Worm (Caenorhabditis elegans): ENCODE data around the gene nxf-1.
A peak's percentile ranks its signal among the peaks of the same experiment; 100 is the strongest.

nxf-1 gene

DNA sequence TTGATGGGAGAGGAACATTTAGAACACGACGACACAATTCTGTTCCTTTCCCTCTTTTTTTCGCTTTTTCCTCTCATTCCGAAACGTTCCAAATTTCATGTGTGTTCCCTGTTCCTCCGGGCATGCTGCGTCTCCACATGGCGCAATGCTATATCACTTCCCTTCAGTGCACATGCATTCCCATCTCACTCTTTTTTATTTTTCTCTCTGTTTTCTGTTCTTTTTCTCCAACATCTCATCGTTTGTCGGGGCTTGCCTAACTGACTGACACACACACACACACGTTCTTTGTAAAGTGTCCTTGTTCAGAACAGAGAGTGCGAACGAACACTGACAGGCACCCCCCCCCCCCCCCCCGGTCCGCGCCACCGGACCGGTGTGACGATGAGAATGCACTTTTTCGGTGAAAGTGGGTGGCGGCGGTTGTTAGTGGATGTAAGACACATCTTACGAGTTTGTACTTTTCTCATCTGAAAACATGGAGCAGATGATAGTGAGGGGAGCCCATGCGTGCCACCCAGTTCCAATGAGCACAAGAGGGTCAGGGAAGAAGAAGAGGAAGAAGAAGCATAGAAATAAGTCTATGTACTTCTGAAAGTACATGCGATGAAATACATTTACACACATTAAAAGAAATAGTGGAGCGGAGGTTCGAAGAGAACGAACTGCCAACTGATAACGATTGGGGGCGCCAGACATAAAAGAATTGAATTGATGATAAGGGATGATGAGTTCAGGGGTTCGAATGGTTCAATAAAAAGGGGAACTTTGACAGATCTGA lies 46.4 kb downstream of the nxf-1 start (continued):
- TF ChIP-seq set-16 (GFP tag; IDR thresholded peaks at IDR 0.05), result peak; percentile 91
- TF ChIP-seq ceh-20 (GFP tag; IDR thresholded peaks at IDR 0.05), result peak; percentile 55

DNA sequence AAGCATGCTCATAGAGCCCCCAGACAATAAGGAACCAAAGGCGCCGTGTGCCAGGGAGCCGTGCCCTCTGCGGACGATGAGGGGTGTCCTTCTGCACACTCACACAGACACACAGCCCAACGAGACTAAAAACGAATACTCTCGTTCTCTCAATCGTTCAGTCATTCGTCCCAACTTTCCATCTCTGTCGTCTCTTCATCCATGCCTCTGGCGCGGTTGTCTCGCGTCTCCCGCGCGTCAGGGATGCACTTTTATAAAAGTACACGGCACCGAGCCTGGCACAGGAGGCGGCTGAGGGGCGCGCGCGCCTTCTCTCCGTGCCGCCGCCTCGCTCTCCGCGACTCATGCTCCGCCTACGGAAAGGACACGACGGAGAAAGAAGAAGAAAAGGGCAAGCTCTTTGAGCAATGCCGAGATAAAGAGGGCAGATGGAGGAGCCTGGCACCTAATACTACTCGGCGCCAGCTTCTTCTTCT lies 48.3 kb downstream of the nxf-1 start:
- peak; percentile 81 for TF ChIP-seq mep-1 (tag; optimal IDR thresholded peaks at IDR 0.05)
- TF ChIP-seq mdl-1 (tag; optimal IDR thresholded peaks at IDR 0.05), result peak; percentile 87 to 92
- peak; percentile 45 for TF ChIP-seq lir-3 (tag; optimal IDR thresholded peaks at IDR 0.05)
- TF ChIP-seq dmd-6 (GFP tag; IDR thresholded peaks at IDR 0.05), result peak; percentile 55
- TF ChIP-seq nhr-10 (tag; optimal IDR thresholded peaks at IDR 0.05), result peak; percentile 81
- no peak for TF ChIP-seq jun-1 (tag; optimal IDR thresholded peaks at IDR 0.05)
- peak; percentile 90 for TF ChIP-seq ctbp-1 (GFP tag; IDR thresholded peaks at IDR 0.05)
- TF ChIP-seq attf-4 (tag; optimal IDR thresholded peaks at IDR 0.05), result peak; percentile 45
- TF ChIP-seq nhr-48 (tag; optimal IDR thresholded peaks at IDR 0.05), result peak; percentile 87
- TF ChIP-seq ceh-32 (tag; optimal IDR thresholded peaks at IDR 0.05; ENCODE audit: poor library complexity), result peak; percentile 65
- no peak for TF ChIP-seq madf-5 (GFP tag; IDR thresholded peaks at IDR 0.05)
- peak; percentile 74; the same call in 1 of the 2 replicates for TF ChIP-seq pha-4 (GFP tag; IDR thresholded peaks at IDR 0.05)
- no peak for TF ChIP-seq pha-4 (tag; optimal IDR thresholded peaks at IDR 0.05)
- TF ChIP-seq T26A8.4 (GFP tag; IDR thresholded peaks at IDR 0.05), result 0 out of 2 replicates have a peak, but pooled peaks have one; percentile 66
- no peak for TF ChIP-seq cey-2 (tag; optimal IDR thresholded peaks at IDR 0.05; ENCODE audit: borderline replicate concordance, insufficient read depth)
- peak; percentile 63 for TF ChIP-seq nhr-102 (tag; optimal IDR thresholded peaks at IDR 0.05)
- TF ChIP-seq fkh-10 (GFP tag; optimal IDR thresholded peaks at IDR 0.05), result peak; percentile 52
- TF ChIP-seq lin-1 (GFP tag; IDR thresholded peaks at IDR 0.05), result no peak
- TF ChIP-seq lsy-2 (tag; optimal IDR thresholded peaks at IDR 0.05), result peak; percentile 65 to 79
- TF ChIP-seq dmd-8 (GFP tag; IDR thresholded peaks at IDR 0.05), result no peak
- TF ChIP-seq daf-16 (GFP tag; optimal IDR thresholded peaks at IDR 0.05), result peak; percentile 44 to 58
- TF ChIP-seq daf-16 (tag; optimal IDR thresholded peaks at IDR 0.05), result peak; percentile 69
- TF ChIP-seq fos-1 (tag; optimal IDR thresholded peaks at IDR 0.05), result no peak
- TF ChIP-seq D1046.2 (GFP tag; IDR thresholded peaks at IDR 0.05), result no peak
- TF ChIP-seq spr-1 (tag; optimal IDR thresholded peaks at IDR 0.05), result peak; percentile 70
- peak; percentile 6 for TF ChIP-seq zip-2 (tag; optimal IDR thresholded peaks at IDR 0.05)
- TF ChIP-seq dmd-9 (GFP tag; IDR thresholded peaks at IDR 0.05), result no peak
- peak; percentile 44 for TF ChIP-seq dpl-1 (GFP tag; optimal IDR thresholded peaks at IDR 0.05)
- no peak for TF ChIP-seq zag-1 (tag; optimal IDR thresholded peaks at IDR 0.05)
- TF ChIP-seq lin-13 (GFP tag; optimal IDR thresholded peaks at IDR 0.05), result peak; percentile 33
- TF ChIP-seq egl-27 (tag; optimal IDR thresholded peaks at IDR 0.05), result peak; percentile 58
- TF ChIP-seq spr-3 (GFP tag; optimal IDR thresholded peaks at IDR 0.05), result peak; percentile 33
- no peak for TF ChIP-seq lin-39 (tag; optimal IDR thresholded peaks at IDR 0.05)
- TF ChIP-seq unc-62 (GFP tag; optimal IDR thresholded peaks at IDR 0.05 in 1 of 2), result peak in 1 of 2 experiments; percentile 52
- no peak for TF ChIP-seq unc-62 (tag; optimal IDR thresholded peaks at IDR 0.05)
- TF ChIP-seq F37D6.2 (tag; optimal IDR thresholded peaks at IDR 0.05), result peak; percentile 87
- TF ChIP-seq nhr-76 (tag; optimal IDR thresholded peaks at IDR 0.05), result no peak
- peak; percentile 76 for TF ChIP-seq mxl-3 (GFP tag; optimal IDR thresholded peaks at IDR 0.05)
- 0 out of 2 replicates have a peak, but pooled peaks have one; percentile 80 for TF ChIP-seq saeg-2 (GFP tag; IDR thresholded peaks at IDR 0.05)
- peak; percentile 96 for TF ChIP-seq aha-1 (tag)
- TF ChIP-seq tra-1 (GFP tag; IDR thresholded peaks at IDR 0.05), result 0 out of 2 replicates have a peak, but pooled peaks have one; percentile 46
- TF ChIP-seq hif-1 (tag; optimal IDR thresholded peaks at IDR 0.05), result peak in 1 of 2 experiments; percentile 82
- TF ChIP-seq hmg-1.1 (GFP tag; IDR thresholded peaks at IDR 0.05), result peak; percentile 92
- peak; percentile 34; the same call in 1 of the 2 replicates for TF ChIP-seq vab-7 (GFP tag; IDR thresholded peaks at IDR 0.05)
- peak; percentile 21; the same call in 1 of the 2 replicates for TF ChIP-seq ceh-44 (GFP tag; IDR thresholded peaks at IDR 0.05)
- peak; percentile 91 for TF ChIP-seq hlh-30 (tag; optimal IDR thresholded peaks at IDR 0.05; ENCODE audit: insufficient read depth)
